Worm (Caenorhabditis elegans): ENCODE results near the gene C41H7.9.

ce11 chrII:2997828-2998441 lies 14.1 kb downstream of the C41H7.9 start:
- TF ChIP-seq pqm-1 (tag; optimal IDR thresholded peaks at IDR 0.05) (no peak), ama-1 (optimal IDR thresholded peaks at IDR 0.05) (no peak), duxl-1 (tag; optimal IDR thresholded peaks at IDR 0.05; ENCODE audit: poor library complexity) (peak; percentile 16), nhr-25 (tag; optimal IDR thresholded peaks at IDR 0.05; ENCODE audit: borderline replicate concordance, insufficient read depth) (no peak), ztf-11 (tag; optimal IDR thresholded peaks at IDR 0.05) (no peak), lin-39 (tag; optimal IDR thresholded peaks at IDR 0.05) (no peak), unc-62 (GFP tag; optimal IDR thresholded peaks at IDR 0.05 in 1 of 2) (no peak), unc-62 (tag; optimal IDR thresholded peaks at IDR 0.05) (no peak), aha-1 (tag) (no peak), unc-39 (tag; optimal IDR thresholded peaks at IDR 0.05) (no peak), snpc-1.2 (GFP tag; IDR thresholded peaks at IDR 0.05) (no peak), lin-1 (GFP tag; IDR thresholded peaks at IDR 0.05) (no peak), nhr-11 (tag; optimal IDR thresholded peaks at IDR 0.05) (no peak), ctbp-1 (GFP tag; IDR thresholded peaks at IDR 0.05) (no peak)

Data from whole organism, L4 larva.